Worm (Caenorhabditis elegans): ENCODE results near the gene flp-5.
A peak's percentile ranks its signal among the peaks of the same experiment; 100 is the strongest.

flp-5 gene

ce11 chrX:8499721-8500120 lies 28.3 kb upstream of the flp-5 start, which contains the start of gene grd-14:
Gene grd-14 (plus strand): TSS chrX:8500021.
- TF ChIP-seq aly-2 (tag; optimal IDR thresholded peaks at IDR 0.05) (no peak), F13H6.1 (tag; optimal IDR thresholded peaks at IDR 0.05) (no peak), zag-1 (tag; optimal IDR thresholded peaks at IDR 0.05) (no peak), nhr-25 (tag; optimal IDR thresholded peaks at IDR 0.05) (peak; percentile 32), elt-1 (tag; optimal IDR thresholded peaks at IDR 0.05) (no peak), ceh-16 (tag; optimal IDR thresholded peaks at IDR 0.05) (no peak), ztf-11 (tag; optimal IDR thresholded peaks at IDR 0.05) (no peak), lin-13 (GFP tag; optimal IDR thresholded peaks at IDR 0.05) (no peak)

ce11 chrX:8500922-8501321 lies 27.1 kb upstream of the flp-5 start, which contains the start of gene grd-4:
Gene grd-4 (plus strand): TSS chrX:8501222.
- no peak for TF ChIP-seq ceh-16 (tag; optimal IDR thresholded peaks at IDR 0.05)
- no peak for TF ChIP-seq ztf-11 (tag; optimal IDR thresholded peaks at IDR 0.05)
- TF ChIP-seq mdl-1 (tag; optimal IDR thresholded peaks at IDR 0.05): no peak
- TF ChIP-seq C34F6.9 (tag; optimal IDR thresholded peaks at IDR 0.05): no peak
- TF ChIP-seq snpc-4 (tag; optimal IDR thresholded peaks at IDR 0.05): no peak
- TF ChIP-seq nhr-129 (tag; optimal IDR thresholded peaks at IDR 0.05): no peak
- no peak for TF ChIP-seq lin-39 (tag; optimal IDR thresholded peaks at IDR 0.05)

- no peak for TF ChIP-seq ztf-4 (tag; optimal IDR thresholded peaks at IDR 0.05)
- TF ChIP-seq nhr-21 (tag; optimal IDR thresholded peaks at IDR 0.05): peak; percentile 60
These were observed 23.8 kb upstream of the flp-5 start for ce11 chrX:8504207-8504606.

ce11 chrX:8507053-8507452 lies 21.0 kb upstream of the flp-5 start:
- TF ChIP-seq sma-3 (GFP tag; optimal IDR thresholded peaks at IDR 0.05) (no peak), nhr-6 (tag; optimal IDR thresholded peaks at IDR 0.05) (no peak), snpc-4 (tag; optimal IDR thresholded peaks at IDR 0.05) (no peak), lsy-2 (tag; optimal IDR thresholded peaks at IDR 0.05) (no peak), elt-1 (tag; optimal IDR thresholded peaks at IDR 0.05) (no peak), blmp-1 (tag; optimal IDR thresholded peaks at IDR 0.05; ENCODE audit: insufficient read depth) (no peak), F13H6.1 (tag; optimal IDR thresholded peaks at IDR 0.05) (no peak), peb-1 (tag; optimal IDR thresholded peaks at IDR 0.05) (no peak), mab-5 (tag; optimal IDR thresholded peaks at IDR 0.05) (no peak), nhr-129 (tag; optimal IDR thresholded peaks at IDR 0.05) (no peak), nhr-12 (tag; optimal IDR thresholded peaks at IDR 0.05) (no peak), lin-39 (tag; optimal IDR thresholded peaks at IDR 0.05) (no peak), Y55F3AM.14 (GFP tag; optimal IDR thresholded peaks at IDR 0.05) (no peak), crh-2 (tag; optimal IDR thresholded peaks at IDR 0.05) (no peak), dmd-4 (tag; optimal IDR thresholded peaks at IDR 0.05) (no peak), ztf-11 (tag; optimal IDR thresholded peaks at IDR 0.05) (no peak), ztf-1 (GFP tag; conservative IDR thresholded peaks at IDR 0.05) (no peak)

- TF ChIP-seq lin-39 (tag; optimal IDR thresholded peaks at IDR 0.05) (no peak), C34F6.9 (tag; optimal IDR thresholded peaks at IDR 0.05) (no peak)
These were observed 20.5 kb upstream of the flp-5 start, which contains the start of gene H03E18.1 for ce11 chrX:8507576-8507975. Gene H03E18.1 (plus strand): TSS chrX:8507876.

- no peak for TF ChIP-seq nhr-25 (tag; optimal IDR thresholded peaks at IDR 0.05)
- TF ChIP-seq dmd-4 (tag; optimal IDR thresholded peaks at IDR 0.05): no peak
- TF ChIP-seq nhr-77 (tag; optimal IDR thresholded peaks at IDR 0.05): no peak
- no peak for TF ChIP-seq unc-55 (GFP tag; optimal IDR thresholded peaks at IDR 0.05)
- no peak for TF ChIP-seq lin-39 (tag; optimal IDR thresholded peaks at IDR 0.05)
- peak; percentile 9 for TF ChIP-seq nhr-21 (tag; optimal IDR thresholded peaks at IDR 0.05)
- no peak for TF ChIP-seq ztf-11 (tag; optimal IDR thresholded peaks at IDR 0.05)
- TF ChIP-seq snpc-4 (tag; optimal IDR thresholded peaks at IDR 0.05): no peak
These were observed 19.0 kb upstream of the flp-5 start for ce11 chrX:8509088-8509487.

- TF ChIP-seq alr-1 (tag; optimal IDR thresholded peaks at IDR 0.05) (no peak), ztf-4 (tag; optimal IDR thresholded peaks at IDR 0.05) (no peak), F13H6.1 (tag; optimal IDR thresholded peaks at IDR 0.05) (no peak), elt-3 (tag; optimal IDR thresholded peaks at IDR 0.05) (no peak), sem-4 (tag; optimal IDR thresholded peaks at IDR 0.05) (no peak), nhr-10 (tag; optimal IDR thresholded peaks at IDR 0.05) (no peak), ama-1 (optimal IDR thresholded peaks at IDR 0.05) (no peak), aly-2 (tag; optimal IDR thresholded peaks at IDR 0.05) (no peak), elt-1 (tag; optimal IDR thresholded peaks at IDR 0.05) (no peak)
These were observed 7.6 kb upstream of the flp-5 start, which contains the start of gene H03E18.2 for ce11 chrX:8520402-8520801. Gene H03E18.2 (minus strand): TSS chrX:8520502.

Measured in whole organism, L2 larva.